Fruit fly (Drosophila melanogaster) whole organism, pupa: Measurements from ENCODE around the gene CG11970.

Experiments
- CG10348 ChIP-seq: fragments of 200-800 bp; sonication (Bioruptor generic); IDR thresholded peaks from 2 replicates; pipeline ENCODE4 v1.3.6; 2022; ENCODE audit warnings: missing biosample characterization, missing genetic modification characterization
- CG12605 ChIP-seq: fragments of 200-800 bp; sonication (Bioruptor generic); IDR thresholded peaks from 2 replicates; pipeline ENCODE4 v1.3.6; 2022; ENCODE audit warnings: missing biosample characterization, missing genetic modification characterization
- CG13204 ChIP-seq: fragments of 200-800 bp; sonication (Bioruptor generic); optimal IDR thresholded peaks from 2 replicates; lab custom pipeline; 2018; ENCODE audit warnings: missing biosample characterization, mild to moderate bottlenecking, missing genetic modification characterization, moderate library complexity
- CG14655 ChIP-seq: fragments of 200-800 bp; sonication (Bioruptor generic); optimal IDR thresholded peaks from 3 replicates; lab custom pipeline; 2017; ENCODE audit warnings: mild to moderate bottlenecking, missing biosample characterization, missing genetic modification reagents, missing genetic modification characterization
- CG15710 ChIP-seq: fragments of 200-800 bp; sonication (Bioruptor generic); optimal IDR thresholded peaks from 2 replicates; lab custom pipeline; 2018; ENCODE audit warnings: missing biosample characterization, mild to moderate bottlenecking, missing genetic modification characterization, moderate library complexity
- CG17806 ChIP-seq: fragments of 200-800 bp; sonication (Bioruptor generic); optimal IDR thresholded peaks from 2 replicates; lab custom pipeline; 2018; ENCODE audit warnings: missing biosample characterization, mild to moderate bottlenecking, missing genetic modification characterization, moderate library complexity
- CG32121 ChIP-seq: fragments of 200-800 bp; sonication (Bioruptor generic); IDR thresholded peaks from 2 replicates; pipeline ENCODE4 v1.3.6; 2022; ENCODE audit warnings: missing biosample characterization, missing genetic modification characterization
- CG34367 ChIP-seq: fragments of 200-800 bp; sonication (Bioruptor generic); optimal IDR thresholded peaks from 2 replicates; lab custom pipeline; 2018; ENCODE audit warnings: missing biosample characterization, mild to moderate bottlenecking, missing genetic modification characterization
- CG4496 ChIP-seq: fragments of 200-800 bp; sonication (Bioruptor generic); IDR thresholded peaks from 3 replicates; pipeline ENCODE4 v1.3.6; 2022; ENCODE audit warnings: missing biosample characterization, missing genetic modification characterization
- CG8159 ChIP-seq: fragments of 200-800 bp; sonication (Bioruptor generic); optimal IDR thresholded peaks from 3 replicates; lab custom pipeline; 2018; ENCODE audit warnings: missing biosample characterization, mild to moderate bottlenecking, missing genetic modification characterization, moderate library complexity
- CG8301 ChIP-seq: fragments of 200-800 bp; sonication (Bioruptor generic); optimal IDR thresholded peaks from 2 replicates; lab custom pipeline; 2018; ENCODE audit warnings: missing biosample characterization, mild to moderate bottlenecking, missing genetic modification characterization
- CG9948 ChIP-seq: fragments of 200-800 bp; sonication (Bioruptor generic); optimal IDR thresholded peaks from 2 replicates; lab custom pipeline; 2018; ENCODE audit warnings: missing biosample characterization, mild to moderate bottlenecking, missing genetic modification characterization, moderate library complexity
- D1 ChIP-seq: fragments of 200-800 bp; sonication (Bioruptor generic); optimal IDR thresholded peaks from 2 replicates; lab custom pipeline; 2018; ENCODE audit warnings: missing biosample characterization, mild to moderate bottlenecking, missing genetic modification characterization, moderate library complexity
- EcR ChIP-seq: fragments of 200-800 bp; sonication (Bioruptor generic); optimal IDR thresholded peaks from 3 replicates; lab custom pipeline; 2019; ENCODE audit warnings: missing biosample characterization, missing genetic modification characterization, mild to moderate bottlenecking, moderate library complexity, missing genetic modification reagents
- Ets98B ChIP-seq: fragments of 200-800 bp; sonication (Bioruptor generic); IDR thresholded peaks from 2 replicates; pipeline ENCODE4 v1.3.6; 2022; ENCODE audit warnings: missing biosample characterization, missing genetic modification characterization
- Pif1A ChIP-seq: fragments of 200-800 bp; sonication (Bioruptor generic); optimal IDR thresholded peaks from 3 replicates; lab custom pipeline; 2016; ENCODE audit warnings: missing biosample characterization, missing genetic modification characterization
- Pif1B ChIP-seq: fragments of 200-800 bp; sonication (Bioruptor generic); optimal IDR thresholded peaks from 3 replicates; lab custom pipeline; 2016; ENCODE audit warnings: missing biosample characterization, missing genetic modification characterization
- Snoo ChIP-seq: fragments of 200-800 bp; sonication (Bioruptor generic); optimal IDR thresholded peaks from 3 replicates; lab custom pipeline; 2017; ENCODE audit warnings: missing biosample characterization, mild to moderate bottlenecking, missing genetic modification characterization, inconsistent platforms
- fd96Ca ChIP-seq: fragments of 200-800 bp; sonication (Bioruptor generic); IDR thresholded peaks from 3 replicates; pipeline ENCODE4 v1.3.6; 2022; ENCODE audit warnings: missing biosample characterization, missing genetic modification characterization
- gl ChIP-seq: fragments of 200-800 bp; sonication (Bioruptor generic); optimal IDR thresholded peaks from 2 replicates; lab custom pipeline; 2018; ENCODE audit warnings: missing biosample characterization, mild to moderate bottlenecking, missing genetic modification characterization
- rn ChIP-seq: fragments of 200-800 bp; sonication (Bioruptor generic); IDR thresholded peaks from 2 replicates; pipeline ENCODE4 v1.3.6; 2022; ENCODE audit warnings: missing biosample characterization, missing genetic modification characterization

The CG11970 gene

DNA sequence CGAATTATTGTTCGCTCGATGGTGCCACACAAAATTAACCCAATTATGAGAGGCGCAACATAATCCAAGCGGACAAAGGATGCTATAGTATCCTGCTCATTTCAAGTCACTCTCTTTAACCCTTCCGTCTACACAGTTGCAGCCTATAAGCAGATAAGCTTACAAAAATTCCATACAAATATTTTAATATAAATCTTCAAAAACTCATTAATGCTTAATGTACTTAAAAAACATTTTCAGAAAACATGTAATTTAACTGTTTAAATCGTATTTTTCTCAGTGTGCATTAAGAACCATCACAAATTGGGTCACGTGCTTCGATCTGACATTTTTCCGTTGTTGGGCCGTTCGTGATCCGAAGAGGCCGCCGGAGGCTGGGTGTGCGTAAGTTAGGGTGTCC, 15.7 kb upstream of the CG11970 start:
- TF ChIP-seq Snoo (tag; lab: Kevin White, UChicago) (peak; percentile 38), CG34367 (tag; lab: Kevin White, UChicago) (peak; percentile 3), CG15710 (tag; lab: Kevin White, UChicago) (peak; percentile 37), EcR (no peak), CG13204 (no peak), CG12605 (GFP tag; lab: Robert Waterston, UW) (no peak), fd96Ca (GFP tag; lab: Robert Waterston, UW) (no peak), CG32121 (GFP tag; lab: Robert Waterston, UW) (no peak), CG8159 (tag; lab: Kevin White, UChicago) (peak; percentile 65), CG4496 (GFP tag; lab: Robert Waterston, UW) (no peak), CG17806 (tag; lab: Kevin White, UChicago) (peak; percentile 19), CG10348 (GFP tag; lab: Robert Waterston, UW) (no peak), CG9948 (tag; lab: Kevin White, UChicago) (peak; percentile 51), Pif1A (GFP tag; lab: Kevin White, UChicago) (peak; percentile 38), CG8301 (tag; lab: Kevin White, UChicago) (peak; percentile 18), gl (tag; lab: Kevin White, UChicago) (no peak), Pif1B (peak; percentile 22), CG14655 (GFP tag; lab: Kevin White, UChicago) (peak; percentile 20), rn (GFP tag; lab: Robert Waterston, UW) (no peak), Ets98B (GFP tag; lab: Robert Waterston, UW) (no peak), D1 (tag; lab: Kevin White, UChicago) (no peak)
- TF ChIP-seq, all 21 proteins: peak for 10

dm6 chr3R:8969301-8969925, 15.1 kb upstream of the CG11970 start:
- TF ChIP-seq CG13204 (peak; percentile 93), CG32121 (GFP tag; lab: Robert Waterston, UW) (no peak), EcR (peak; percentile 64)

dm6 chr3R:8969926-8970306, 14.6 kb upstream of the CG11970 start:
- TF ChIP-seq CG34367 (tag; lab: Kevin White, UChicago), result no peak
- no peak for TF ChIP-seq CG32121 (GFP tag; lab: Robert Waterston, UW)

- TF ChIP-seq CG32121 (GFP tag; lab: Robert Waterston, UW) (no peak), CG34367 (tag; lab: Kevin White, UChicago) (no peak), Snoo (tag; lab: Kevin White, UChicago) (no peak), CG8301 (tag; lab: Kevin White, UChicago) (no peak), EcR (no peak), fd96Ca (GFP tag; lab: Robert Waterston, UW) (no peak), CG10348 (GFP tag; lab: Robert Waterston, UW) (no peak), CG9948 (tag; lab: Kevin White, UChicago) (no peak), D1 (tag; lab: Kevin White, UChicago) (no peak), gl (tag; lab: Kevin White, UChicago) (no peak), CG4496 (GFP tag; lab: Robert Waterston, UW) (no peak), rn (GFP tag; lab: Robert Waterston, UW) (no peak), CG8159 (tag; lab: Kevin White, UChicago) (no peak), CG12605 (GFP tag; lab: Robert Waterston, UW) (no peak), CG17806 (tag; lab: Kevin White, UChicago) (no peak), Ets98B (GFP tag; lab: Robert Waterston, UW) (no peak), Pif1B (no peak), CG14655 (GFP tag; lab: Kevin White, UChicago) (no peak), Pif1A (GFP tag; lab: Kevin White, UChicago) (no peak)
Observed at dm6 chr3R:8970707-8971106, 13.8 kb upstream of the CG11970 start.

- TF ChIP-seq rn (GFP tag; lab: Robert Waterston, UW) (0 out of 2 replicates have a peak, but pooled peaks have one; percentile 4), CG12605 (GFP tag; lab: Robert Waterston, UW) (peak; percentile 78), EcR (peak; percentile 11), D1 (tag; lab: Kevin White, UChicago) (no peak), fd96Ca (GFP tag; lab: Robert Waterston, UW) (peak; percentile 68; the same call in 2 of the 3 replicates), CG8159 (tag; lab: Kevin White, UChicago) (peak; percentile 18), Pif1A (GFP tag; lab: Kevin White, UChicago) (peak; percentile 58), CG8301 (tag; lab: Kevin White, UChicago) (peak; percentile 29), CG9948 (tag; lab: Kevin White, UChicago) (peak; percentile 26), CG14655 (GFP tag; lab: Kevin White, UChicago) (peak; percentile 30), CG13204 (peak; percentile 60), CG10348 (GFP tag; lab: Robert Waterston, UW) (no peak), CG4496 (GFP tag; lab: Robert Waterston, UW) (peak; percentile 66; the same call in 1 of the 3 replicates), CG34367 (tag; lab: Kevin White, UChicago) (peak; percentile 22), Snoo (tag; lab: Kevin White, UChicago) (peak; percentile 29), Pif1B (no peak), CG17806 (tag; lab: Kevin White, UChicago) (no peak), Ets98B (GFP tag; lab: Robert Waterston, UW) (peak; percentile 67), CG15710 (tag; lab: Kevin White, UChicago) (peak; percentile 28), CG32121 (GFP tag; lab: Robert Waterston, UW) (no peak)
Observed at dm6 chr3R:8971794-8972193, 12.7 kb upstream of the CG11970 start.
